Fruit fly (Drosophila melanogaster) whole organism, embryonic: ENCODE data around the gene CG8460.

Source experiments
- B-H1 ChIP-seq: fragments of 200-800 bp; sonication (Bioruptor generic); IDR thresholded peaks from 3 replicates; pipeline ENCODE4 v1.3.6; 2022; ENCODE audit warnings: missing biosample characterization, missing genetic modification characterization
- Bteb2 ChIP-seq: fragments of 200-800 bp; sonication (Bioruptor generic); optimal IDR thresholded peaks from 2 replicates; lab custom pipeline; 2016; ENCODE audit warnings: missing biosample characterization, missing genetic modification characterization
- C15 ChIP-seq: fragments of 200-800 bp; sonication (Bioruptor generic); IDR thresholded peaks from 3 replicates; pipeline ENCODE4 v1.3.6; 2022; ENCODE audit warnings: missing biosample characterization, missing genetic modification characterization
- CG10209 ChIP-seq: fragments of 200-800 bp; sonication (Bioruptor generic); optimal IDR thresholded peaks from 3 replicates; lab custom pipeline; 2017; ENCODE audit warnings: missing biosample characterization, mild to moderate bottlenecking, missing genetic modification characterization, missing genetic modification reagents
- CG12104 ChIP-seq: fragments of 200-800 bp; sonication (Bioruptor generic); optimal IDR thresholded peaks from 3 replicates; lab custom pipeline; 2016; ENCODE audit warnings: missing biosample characterization, missing genetic modification characterization
- CG13424 ChIP-seq: fragments of 200-800 bp; sonication (Bioruptor generic); optimal IDR thresholded peaks from 2 replicates; lab custom pipeline; 2019; ENCODE audit warnings: missing biosample characterization, mild to moderate bottlenecking, missing genetic modification characterization, moderate library complexity
- CG14860 ChIP-seq: fragments of 200-800 bp; sonication (Bioruptor generic); IDR thresholded peaks from 3 replicates; pipeline ENCODE4 v1.3.6; 2022; ENCODE audit warnings: missing biosample characterization, missing genetic modification characterization; ENCODE audit not compliant: partially characterized antibody
- CG14965 ChIP-seq: fragments of 200-800 bp; sonication (Bioruptor generic); optimal IDR thresholded peaks from 2 replicates; lab custom pipeline; 2016; ENCODE audit warnings: missing biosample characterization, missing genetic modification characterization, borderline replicate concordance
- CG1603 ChIP-seq: fragments of 200-800 bp; sonication (Bioruptor generic); optimal IDR thresholded peaks from 2 replicates; lab custom pipeline; 2019; ENCODE audit warnings: missing biosample characterization, mild to moderate bottlenecking, missing genetic modification characterization, moderate library complexity
- CG17361 ChIP-seq: fragments of 200-800 bp; sonication (Bioruptor generic); IDR thresholded peaks from 3 replicates; pipeline ENCODE4 v1.3.6; 2022; ENCODE audit warnings: missing biosample characterization, missing genetic modification characterization
- CG18262 ChIP-seq: fragments of 200-800 bp; optimal IDR thresholded peaks from 3 replicates; lab custom pipeline; 2019; ENCODE audit warnings: missing biosample characterization, mild to moderate bottlenecking, missing genetic modification characterization, moderate library complexity
- CG2202 ChIP-seq: fragments of 200-800 bp; sonication (Bioruptor generic); optimal IDR thresholded peaks from 2 replicates; lab custom pipeline; 2018; ENCODE audit warnings: missing biosample characterization, mild to moderate bottlenecking, missing genetic modification characterization
- CG3065 ChIP-seq: fragments of 200-800 bp; sonication (Bioruptor generic); optimal IDR thresholded peaks from 2 replicates; lab custom pipeline; 2016; ENCODE audit warnings: missing biosample characterization, missing genetic modification characterization
- CG33557 ChIP-seq: fragments of 200-800 bp; sonication (Bioruptor generic); optimal IDR thresholded peaks from 2 replicates; lab custom pipeline; 2019; ENCODE audit warnings: missing biosample characterization, mild to moderate bottlenecking, missing genetic modification characterization, moderate library complexity
- CG3726 ChIP-seq: fragments of 200-800 bp; sonication (Bioruptor generic); IDR thresholded peaks from 3 replicates; pipeline ENCODE4, ENCODE4 v1.3.6; 2022; ENCODE audit warnings: missing biosample characterization, missing genetic modification characterization
- CG4404 ChIP-seq: fragments of 200-800 bp; sonication (Bioruptor generic); IDR thresholded peaks from 2 replicates; pipeline ENCODE4 v1.3.6; 2022; ENCODE audit warnings: missing biosample characterization, missing genetic modification characterization
- CG6765 ChIP-seq: fragments of 200-800 bp; sonication (Bioruptor generic); optimal IDR thresholded peaks from 3 replicates; lab custom pipeline; 2017; ENCODE audit warnings: missing biosample characterization, mild to moderate bottlenecking, missing genetic modification characterization
- CG6791 ChIP-seq: fragments of 200-800 bp; sonication (Bioruptor generic); IDR thresholded peaks from 3 replicates; pipeline ENCODE4 v1.3.6; 2022; ENCODE audit warnings: missing biosample characterization, missing genetic modification characterization; ENCODE audit not compliant: partially characterized antibody
- CG7372 ChIP-seq: fragments of 200-800 bp; sonication (Bioruptor generic); IDR thresholded peaks from 2 replicates; pipeline ENCODE4 v1.3.6; 2022; ENCODE audit warnings: missing biosample characterization, missing genetic modification characterization
- CG8478 ChIP-seq: fragments of >200 bp; optimal IDR thresholded peaks from 2 replicates; lab custom pipeline; 2018
- CG8765 ChIP-seq: fragments of 200-800 bp; sonication (Bioruptor generic); IDR thresholded peaks from 2 replicates; pipeline ENCODE4 v1.3.6; 2022; ENCODE audit warnings: missing biosample characterization, missing genetic modification characterization
- CG9932 ChIP-seq: fragments of 200-800 bp; sonication (Bioruptor generic); IDR thresholded peaks from 2 replicates; pipeline ENCODE4 v1.3.6; 2022; ENCODE audit warnings: missing biosample characterization, missing genetic modification characterization
- CTCF ChIP-seq: fragments of 200-800 bp; sonication (Bioruptor generic); optimal IDR thresholded peaks from 2 replicates; lab custom pipeline; 2017; ENCODE audit warnings: missing biosample characterization, mild to moderate bottlenecking, missing genetic modification characterization, moderate library complexity
- CoRest ChIP-seq: fragments of 200-800 bp; sonication (Bioruptor generic); optimal IDR thresholded peaks from 3 replicates; lab custom pipeline; 2018; ENCODE audit warnings: missing biosample characterization, mild to moderate bottlenecking, missing genetic modification characterization, moderate library complexity
- Dfd ChIP-seq, 2 experiments: fragments of >200 bp; optimal IDR thresholded peaks; 2 replicates each; lab custom pipeline; 2017; ENCODE audit warnings: missing biosample characterization in 2 of 2, missing genetic modification characterization in 2 of 2
- Dip2 ChIP-seq: fragments of 200-800 bp; sonication (Bioruptor generic); IDR thresholded peaks from 2 replicates; pipeline ENCODE4 v1.3.6; 2022; ENCODE audit warnings: missing biosample characterization, missing genetic modification characterization
- HLHmδ ChIP-seq: fragments of 200-800 bp; sonication (Bioruptor generic); optimal IDR thresholded peaks from 2 replicates; lab custom pipeline; 2018; ENCODE audit warnings: missing biosample characterization, mild to moderate bottlenecking, missing genetic modification characterization, moderate library complexity
- Mes4 ChIP-seq: fragments of 200-800 bp; sonication (Bioruptor generic); optimal IDR thresholded peaks from 2 replicates; lab custom pipeline; 2016; ENCODE audit warnings: missing biosample characterization, missing genetic modification characterization
- Mrtf ChIP-seq: fragments of 200-800 bp; sonication (Bioruptor generic); IDR thresholded peaks from 3 replicates; pipeline ENCODE4 v1.3.6; 2022; ENCODE audit warnings: missing biosample characterization, missing genetic modification characterization
- NFAT ChIP-seq: fragments of 200-800 bp; sonication (Bioruptor generic); IDR thresholded peaks from 2 replicates; pipeline ENCODE4 v1.3.6; 2022; ENCODE audit warnings: missing biosample characterization, missing genetic modification characterization
- Nf-YA ChIP-seq: fragments of 200-800 bp; sonication (Bioruptor generic); IDR thresholded peaks from 2 replicates; pipeline ENCODE4 v1.3.6; 2022; ENCODE audit warnings: missing biosample characterization, missing genetic modification characterization
- Nf-YB ChIP-seq: fragments of 200-800 bp; sonication (Bioruptor generic); optimal IDR thresholded peaks from 3 replicates; lab custom pipeline; 2019; ENCODE audit warnings: missing biosample characterization, mild to moderate bottlenecking, missing genetic modification characterization, moderate library complexity
- Ravus ChIP-seq: fragments of 200-800 bp; sonication (Bioruptor generic); IDR thresholded peaks from 2 replicates; pipeline ENCODE4 v1.3.6; 2022; ENCODE audit warnings: missing biosample characterization, missing genetic modification characterization
- Rx ChIP-seq: fragments of 200-800 bp; sonication (Bioruptor generic); IDR thresholded peaks from 2 replicates; pipeline ENCODE4 v1.3.6; 2022; ENCODE audit warnings: missing biosample characterization, missing genetic modification characterization
- TFAM ChIP-seq: fragments of 200-800 bp; sonication (Bioruptor generic); optimal IDR thresholded peaks from 2 replicates; lab custom pipeline; 2017; ENCODE audit warnings: missing biosample characterization, missing genetic modification characterization, inconsistent platforms
- crp ChIP-seq, 2 experiments: fragments of 200-800 bp; sonication (Bioruptor generic); optimal IDR thresholded peaks; 2 replicates in 1 of 2; 3 replicates in 1 of 2; lab custom pipeline; 2017; ENCODE audit warnings: missing biosample characterization in 2 of 2, missing genetic modification characterization in 2 of 2, mild to moderate bottlenecking in 1 of 2, moderate library complexity in 1 of 2
- dan ChIP-seq: fragments of 200-800 bp; sonication (Bioruptor generic); IDR thresholded peaks from 2 replicates; pipeline ENCODE4 v1.3.6; 2022; ENCODE audit warnings: missing biosample characterization, missing genetic modification characterization
- dmrt99B ChIP-seq: fragments of 200-800 bp; sonication (Bioruptor generic); optimal IDR thresholded peaks from 2 replicates; lab custom pipeline; 2018; ENCODE audit warnings: missing biosample characterization, mild to moderate bottlenecking, missing genetic modification characterization, moderate library complexity
- ftz-f1 ChIP-seq: fragments of 200-800 bp; sonication (Bioruptor generic); optimal IDR thresholded peaks from 2 replicates; lab custom pipeline; 2016; ENCODE audit warnings: missing biosample characterization, missing genetic modification characterization
- gem ChIP-seq: fragments of 200-800 bp; sonication (Bioruptor generic); optimal IDR thresholded peaks from 2 replicates; lab custom pipeline; 2019; ENCODE audit warnings: missing biosample characterization, mild to moderate bottlenecking, missing genetic modification characterization, moderate library complexity
- gro ChIP-seq: fragments of 200-800 bp; sonication (Bioruptor generic); optimal IDR thresholded peaks from 2 replicates; lab custom pipeline; 2016; ENCODE audit warnings: missing biosample characterization, missing genetic modification characterization
- jumu ChIP-seq: fragments of 200-800 bp; sonication (Bioruptor generic); optimal IDR thresholded peaks from 3 replicates; lab custom pipeline; 2016; ENCODE audit warnings: missing biosample characterization, missing genetic modification characterization
- knrl ChIP-seq: fragments of 200-800 bp; sonication (Bioruptor generic); IDR thresholded peaks from 3 replicates; pipeline ENCODE4 v1.3.6; 2022; ENCODE audit warnings: missing biosample characterization, missing genetic modification characterization; ENCODE audit not compliant: partially characterized antibody
- lmd ChIP-seq: fragments of 200-800 bp; sonication (Bioruptor generic); IDR thresholded peaks from 2 replicates; pipeline ENCODE4 v1.3.6; 2022; ENCODE audit warnings: missing biosample characterization, missing genetic modification characterization
- pb ChIP-seq: fragments of 200-800 bp; sonication (Bioruptor generic); optimal IDR thresholded peaks from 3 replicates; lab custom pipeline; 2016; ENCODE audit warnings: missing biosample characterization, missing genetic modification characterization
- pho ChIP-seq: fragments of 200-800 bp; sonication (Bioruptor generic); optimal IDR thresholded peaks from 2 replicates; lab custom pipeline; 2016; ENCODE audit warnings: missing biosample characterization, missing genetic modification characterization
- pnt ChIP-seq: fragments of 200-800 bp; sonication (Bioruptor generic); optimal IDR thresholded peaks from 3 replicates; lab custom pipeline; 2016; ENCODE audit warnings: missing biosample characterization, missing genetic modification characterization
- ro ChIP-seq: fragments of 200-800 bp; sonication (Bioruptor generic); IDR thresholded peaks from 2 replicates; pipeline ENCODE4 v1.3.6; 2022; ENCODE audit warnings: missing biosample characterization, missing genetic modification characterization
- usp ChIP-seq: fragments of >200 bp; optimal IDR thresholded peaks from 2 replicates; lab custom pipeline; 2017; ENCODE audit warnings: missing biosample characterization, missing genetic modification characterization
- yki ChIP-seq: fragments of >200 bp; optimal IDR thresholded peaks from 3 replicates; lab custom pipeline; 2018
- z ChIP-seq: fragments of 200-800 bp; sonication (Bioruptor generic); IDR thresholded peaks from 3 replicates; pipeline ENCODE4 v1.3.6; 2022; ENCODE audit warnings: missing biosample characterization, missing genetic modification characterization
- zen ChIP-seq: fragments of 200-800 bp; sonication (Bioruptor generic); optimal IDR thresholded peaks from 3 replicates; lab custom pipeline; 2018; ENCODE audit warnings: missing biosample characterization, mild to moderate bottlenecking, missing genetic modification characterization, moderate library complexity
- zen2 ChIP-seq: fragments of 200-800 bp; sonication (Bioruptor generic); IDR thresholded peaks from 3 replicates; pipeline ENCODE4 v1.3.6; 2022; ENCODE audit warnings: missing biosample characterization, missing genetic modification characterization; ENCODE audit not compliant: partially characterized antibody

CG8460 gene

dm6 chr2L:8159498-8159897, 37.5 kb upstream of the CG8460 start, which contains the start of the genes PAPLA1 and Rbsn-5 (continued):
- TF ChIP-seq CG14965 (peak; percentile 35), crp (GFP tag; optimal IDR thresholded peaks at IDR 0.05; lab: Kevin White, UChicago) (peak; percentile 24 to 78), CG3065 (GFP tag; lab: Kevin White, UChicago) (peak; percentile 92), dmrt99B (peak; percentile 91), zen2 (GFP tag; lab: Robert Waterston, UW) (no peak), HLHmδ (GFP tag; lab: Kevin White, UChicago) (no peak), CG8478 (lab: Kevin White, UChicago) (no peak), CTCF (peak; percentile 46), Dfd (GFP tag; optimal IDR thresholded peaks at IDR 0.05; lab: Kevin White, UChicago) (no peak), Mes4 (GFP tag; lab: Kevin White, UChicago) (peak; percentile 90), CG3726 (peak; percentile 88), jumu (peak; percentile 96), knrl (peak; percentile 28; the same call in 1 of the 3 replicates), TFAM (GFP tag; lab: Kevin White, UChicago) (peak; percentile 8), CG7372 (GFP tag; lab: Robert Waterston, UW) (peak; percentile 91), NFAT (peak; percentile 90), ftz-f1 (GFP tag; lab: Kevin White, UChicago) (peak; percentile 48), CG1603 (tag; lab: Kevin White, UChicago) (peak; percentile 95), Ravus (peak; percentile 66), CG33557 (peak; percentile 85), C15 (GFP tag; lab: Robert Waterston, UW) (peak; percentile 91), lmd (GFP tag; lab: Robert Waterston, UW) (peak; percentile 93), CG18262 (tag; lab: Kevin White, UChicago) (peak; percentile 90), usp (GFP tag; lab: Kevin White, UChicago) (no peak), zen (peak; percentile 92), B-H1 (GFP tag; lab: Robert Waterston, UW) (peak; percentile 90), CG6765 (GFP tag; lab: Kevin White, UChicago) (peak; percentile 89), pho (GFP tag; lab: Kevin White, UChicago) (peak; percentile 96), CG14860 (no peak), gro (GFP tag; lab: Kevin White, UChicago) (peak; percentile 97), Mrtf (peak; percentile 87), z (GFP tag; lab: Robert Waterston, UW) (peak; percentile 50; the same call in 1 of the 3 replicates), CG2202 (tag; lab: Kevin White, UChicago) (peak; percentile 79), Nf-YB (GFP tag; lab: Kevin White, UChicago) (peak; percentile 74), ro (GFP tag; lab: Robert Waterston, UW) (peak; percentile 71), CG10209 (GFP tag; lab: Kevin White, UChicago) (peak; percentile 91), CG17361 (peak; percentile 95), Bteb2 (GFP tag; lab: Kevin White, UChicago) (peak; percentile 93), CG9932 (peak; percentile 95), CoRest (tag; lab: Kevin White, UChicago) (peak; percentile 95), CG13424 (tag; lab: Kevin White, UChicago) (peak; percentile 96), pb (GFP tag; lab: Kevin White, UChicago) (peak; percentile 93), Rx (peak; percentile 86), CG4404 (peak; percentile 90), Dip2 (no peak), Nf-YA (GFP tag; lab: Robert Waterston, UW) (peak; percentile 83), CG12104 (peak; percentile 90), yki (lab: Kevin White, UChicago) (peak; percentile 45), CG8765 (GFP tag; lab: Robert Waterston, UW) (peak; percentile 76), dan (GFP tag; lab: Robert Waterston, UW) (peak; percentile 43; the same call in 1 of the 2 replicates), CG6791 (no peak), gem (tag; lab: Kevin White, UChicago) (peak; percentile 96), pnt (GFP tag; lab: Kevin White, UChicago) (peak; percentile 96)
